Worm (Caenorhabditis elegans): ENCODE measurements around the gene F48G7.4.

The F48G7.4 gene

ce11 chrV:615275-615674 lies 4.0 kb upstream of the F48G7.4 start, which contains the start of gene F48G7.13:
Gene F48G7.13, plus strand, starts transcription at chrV:615575.
- TF ChIP-seq egl-27 (tag; optimal IDR thresholded peaks at IDR 0.05) = no peak
- no peak for TF ChIP-seq eor-1 (tag; optimal IDR thresholded peaks at IDR 0.05)
- no peak for TF ChIP-seq skn-1 (tag; optimal IDR thresholded peaks at IDR 0.05)
- TF ChIP-seq elt-3 (tag; optimal IDR thresholded peaks at IDR 0.05) = no peak
- no peak for TF ChIP-seq tbx-2 (tag; optimal IDR thresholded peaks at IDR 0.05)
- TF ChIP-seq fkh-10 (GFP tag; optimal IDR thresholded peaks at IDR 0.05) = no peak
- no peak for TF ChIP-seq elt-2 (tag; optimal IDR thresholded peaks at IDR 0.05)

- no peak for TF ChIP-seq lin-15B (tag; optimal IDR thresholded peaks at IDR 0.05)
- TF ChIP-seq lin-39 (tag; optimal IDR thresholded peaks at IDR 0.05) = no peak
- TF ChIP-seq nhr-12 (tag; optimal IDR thresholded peaks at IDR 0.05) = no peak
- no peak for TF ChIP-seq ceh-82 (tag; optimal IDR thresholded peaks at IDR 0.05)
- no peak for TF ChIP-seq ztf-11 (tag; optimal IDR thresholded peaks at IDR 0.05)
- no peak for TF ChIP-seq tbx-2 (tag; optimal IDR thresholded peaks at IDR 0.05)
- no peak for TF ChIP-seq nhr-77 (tag; optimal IDR thresholded peaks at IDR 0.05)
- TF ChIP-seq nhr-11 (tag; optimal IDR thresholded peaks at IDR 0.05) = peak; percentile 38
Measured at ce11 chrV:617917-618316, 1.3 kb upstream of the F48G7.4 start.

ce11 chrV:620987-621386 lies 1.7 kb downstream of the F48G7.4 start:
- TF ChIP-seq jun-1 (tag; optimal IDR thresholded peaks at IDR 0.05) (no peak), fkh-2 (tag; optimal IDR thresholded peaks at IDR 0.05) (no peak), ZK546.5 (tag; optimal IDR thresholded peaks at IDR 0.05) (no peak), zag-1 (tag; optimal IDR thresholded peaks at IDR 0.05) (no peak), nhr-67 (tag; optimal IDR thresholded peaks at IDR 0.05) (no peak), sea-2 (GFP tag; optimal IDR thresholded peaks at IDR 0.05) (no peak)

- peak; percentile 36 for TF ChIP-seq pha-4 (tag; optimal IDR thresholded peaks at IDR 0.05)
- no peak for TF ChIP-seq unc-62 (GFP tag; optimal IDR thresholded peaks at IDR 0.05)
- peak; percentile 64 for TF ChIP-seq pqm-1 (tag; optimal IDR thresholded peaks at IDR 0.05)
- TF ChIP-seq elt-2 (tag; optimal IDR thresholded peaks at IDR 0.05) = peak; percentile 56
Measured at ce11 chrV:622902-623301, 3.6 kb downstream of the F48G7.4 start, which contains the start of gene F48G7.5. Gene F48G7.5, minus strand, starts transcription at chrV:622935.

- TF ChIP-seq nhr-76 (tag; optimal IDR thresholded peaks at IDR 0.05) = no peak
- TF ChIP-seq mml-1 (tag; optimal IDR thresholded peaks at IDR 0.05) = no peak
- no peak for TF ChIP-seq ceh-82 (tag; optimal IDR thresholded peaks at IDR 0.05)
- TF ChIP-seq skn-1 (tag; optimal IDR thresholded peaks at IDR 0.05) = no peak
- TF ChIP-seq ceh-16 (tag; optimal IDR thresholded peaks at IDR 0.05) = no peak
Measured at ce11 chrV:624922-625321, 5.7 kb downstream of the F48G7.4 start, which contains the start of gene srt-17. Gene srt-17, minus strand, starts transcription at chrV:625022.

- TF ChIP-seq jun-1 (tag; optimal IDR thresholded peaks at IDR 0.05) (no peak), fos-1 (tag; optimal IDR thresholded peaks at IDR 0.05) (no peak), R02D3.7 (tag; optimal IDR thresholded peaks at IDR 0.05) (no peak), nhr-11 (tag; optimal IDR thresholded peaks at IDR 0.05) (no peak), nhr-43 (tag; optimal IDR thresholded peaks at IDR 0.05; ENCODE audit: poor library complexity, severe bottlenecking) (no peak), nhr-28 (tag; optimal IDR thresholded peaks at IDR 0.05) (no peak)
Measured at ce11 chrV:626321-626720, 7.1 kb downstream of the F48G7.4 start, which contains the start of gene F48G7.7. Gene F48G7.7, minus strand, starts transcription at chrV:626421.

ce11 chrV:627585-627984 lies 8.3 kb downstream of the F48G7.4 start, which contains the start of gene F48G7.8:
Gene F48G7.8, minus strand, starts transcription at chrV:627685.
- TF ChIP-seq mdl-1 (tag; optimal IDR thresholded peaks at IDR 0.05) = no peak
- TF ChIP-seq fkh-10 (GFP tag; optimal IDR thresholded peaks at IDR 0.05) = no peak
- TF ChIP-seq fos-1 (tag; optimal IDR thresholded peaks at IDR 0.05) = no peak
- no peak for TF ChIP-seq nfya-1 (tag; optimal IDR thresholded peaks at IDR 0.05; ENCODE audit: insufficient read depth)
- no peak for TF ChIP-seq nhr-43 (tag; optimal IDR thresholded peaks at IDR 0.05; ENCODE audit: poor library complexity, severe bottlenecking)
